Worm (Caenorhabditis elegans) whole organism, L1 larva: ENCODE measurements around the gene C45E5.1.

Experiments
- C04F5.9 ChIP-seq: sonication (generic microtip); optimal IDR thresholded peaks from 2 replicates; lab custom pipeline; 2016; ENCODE audit warnings: missing genetic modification characterization, missing compliant biosample characterization
- C16A3.4 ChIP-seq: fragments of 150-350 bp; optimal IDR thresholded peaks from 2 replicates; lab custom pipeline; 2014; ENCODE audit warnings: missing biosample characterization, missing genetic modification characterization
- F16B12.6 ChIP-seq: fragments of 150-350 bp; optimal IDR thresholded peaks from 2 replicates; lab custom pipeline; 2014; ENCODE audit warnings: missing biosample characterization, missing genetic modification characterization
- alr-1 ChIP-seq: fragments of 200-800 bp; sonication (Bioruptor generic); optimal IDR thresholded peaks from 2 replicates; lab custom pipeline; 2018; ENCODE audit warnings: borderline replicate concordance, mild to moderate bottlenecking, missing genetic modification characterization, missing compliant biosample characterization
- aly-2 ChIP-seq: fragments of 150-350 bp; optimal IDR thresholded peaks from 2 replicates; lab custom pipeline; 2014; ENCODE audit warnings: missing biosample characterization, missing genetic modification characterization
- ama-1 ChIP-seq: fragments of 150-350 bp; optimal IDR thresholded peaks from 2 replicates; lab custom pipeline; 2014
- blmp-1 ChIP-seq: fragments of 150-350 bp; optimal IDR thresholded peaks from 2 replicates; lab custom pipeline; 2014; ENCODE audit warnings: missing biosample characterization, missing genetic modification characterization
- ceh-63 ChIP-seq: fragments of 200-800 bp; sonication (Bioruptor generic); optimal IDR thresholded peaks from 2 replicates; lab custom pipeline; 2018; ENCODE audit warnings: mild to moderate bottlenecking, missing genetic modification characterization, missing compliant biosample characterization
- ceh-82 ChIP-seq, 3 experiments: fragments of 150-350 bp in 1 of 3; sonication (generic microtip) in 2 of 3; optimal IDR thresholded peaks; 2 replicates each; lab custom pipeline; 2014 to 2017; ENCODE audit warnings: missing biosample characterization in 3 of 3, missing genetic modification characterization in 3 of 3
- ces-1 ChIP-seq: fragments of 150-350 bp; optimal IDR thresholded peaks from 2 replicates; lab custom pipeline; 2014; ENCODE audit warnings: missing biosample characterization, missing genetic modification reagents, missing genetic modification characterization
- dpl-1 ChIP-seq, 3 experiments: fragments of 150-350 bp in 2 of 3; sonication (generic microtip) in 1 of 3; optimal IDR thresholded peaks; 2 replicates each; lab custom pipeline; 2014 to 2017; ENCODE audit warnings: missing biosample characterization in 3 of 3, missing genetic modification characterization in 3 of 3, missing genetic modification reagents in 3 of 3
- elt-2 ChIP-seq: sonication (generic microtip); optimal IDR thresholded peaks from 2 replicates; lab custom pipeline; 2016; ENCODE audit warnings: missing genetic modification characterization, mild to moderate bottlenecking, inconsistent platforms, missing compliant biosample characterization, missing genetic modification reagents
- elt-3 ChIP-seq, 6 experiments: fragments of 150-350 bp in 1 of 6; sonication (generic microtip); optimal IDR thresholded peaks; 2 replicates each; lab custom pipeline; 2017 to 2018; ENCODE audit warnings: missing biosample characterization in 6 of 6, missing genetic modification characterization in 6 of 6, inconsistent platforms in 1 of 6
- fkh-10 ChIP-seq: sonication (generic microtip); optimal IDR thresholded peaks from 2 replicates; lab custom pipeline; 2017; ENCODE audit warnings: missing biosample characterization, missing genetic modification reagents, missing genetic modification characterization
- fkh-4 ChIP-seq: sonication (generic microtip); optimal IDR thresholded peaks from 2 replicates; lab custom pipeline; 2016; ENCODE audit warnings: missing compliant biosample characterization, missing genetic modification characterization, borderline replicate concordance
- grh-1 ChIP-seq: fragments of 200-800 bp; sonication (Bioruptor generic); IDR thresholded peaks from 2 replicates; pipeline ENCODE4 v1.3.6; 2022; ENCODE audit warnings: missing genetic modification reagents, missing genetic modification characterization, missing compliant biosample characterization
- hlh-17 ChIP-seq: fragments of 200-800 bp; sonication (Bioruptor generic); optimal IDR thresholded peaks from 2 replicates; lab custom pipeline; 2018; ENCODE audit warnings: missing genetic modification characterization, mild to moderate bottlenecking, missing compliant biosample characterization, moderate library complexity, borderline replicate concordance
- hpl-2 ChIP-seq: fragments of 150-350 bp; optimal IDR thresholded peaks from 2 replicates; lab custom pipeline; 2014; ENCODE audit warnings: missing biosample characterization, missing genetic modification reagents, missing genetic modification characterization
- irx-1 ChIP-seq: sonication (generic microtip); optimal IDR thresholded peaks from 2 replicates; lab custom pipeline; 2016; ENCODE audit warnings: missing genetic modification characterization, missing compliant biosample characterization
- jun-1 ChIP-seq: fragments of 150-350 bp; optimal IDR thresholded peaks from 2 replicates; lab custom pipeline; 2014; ENCODE audit warnings: missing biosample characterization, missing genetic modification reagents, missing genetic modification characterization
- lin-14 ChIP-seq: fragments of 200-800 bp; sonication (Bioruptor generic); optimal IDR thresholded peaks from 2 replicates; lab custom pipeline; 2018; ENCODE audit warnings: mild to moderate bottlenecking, missing genetic modification characterization, moderate library complexity, missing compliant biosample characterization
- lin-15B ChIP-seq: fragments of 150-350 bp; sonication (generic microtip); optimal IDR thresholded peaks from 3 replicates; lab custom pipeline; 2014; ENCODE audit warnings: missing biosample characterization, missing genetic modification characterization
- lin-35 ChIP-seq, 2 experiments: fragments of 150-350 bp; optimal IDR thresholded peaks; 2 replicates each; lab custom pipeline; 2014; ENCODE audit warnings: missing biosample characterization in 2 of 2, missing genetic modification characterization in 2 of 2, missing genetic modification reagents in 2 of 2
- lin-39 ChIP-seq: fragments of 150-350 bp; optimal IDR thresholded peaks from 2 replicates; lab custom pipeline; 2014; ENCODE audit warnings: missing biosample characterization, missing genetic modification reagents, missing genetic modification characterization
- lir-3 ChIP-seq: sonication (generic microtip); optimal IDR thresholded peaks from 2 replicates; lab custom pipeline; 2016; ENCODE audit warnings: mild to moderate bottlenecking, missing genetic modification characterization, moderate library complexity, missing compliant biosample characterization; ENCODE audit not compliant: poor library complexity
- mdl-1 ChIP-seq, 2 experiments: fragments of 150-350 bp; optimal IDR thresholded peaks; 2 replicates each; lab custom pipeline; 2014 to 2017; ENCODE audit warnings: missing biosample characterization in 2 of 2, missing genetic modification characterization in 2 of 2, inconsistent platforms in 1 of 2
- mef-2 ChIP-seq: fragments of 150-350 bp; optimal IDR thresholded peaks from 2 replicates; lab custom pipeline; 2014; ENCODE audit warnings: missing biosample characterization, missing genetic modification characterization
- nhr-11 ChIP-seq: fragments of 150-350 bp; optimal IDR thresholded peaks from 2 replicates; lab custom pipeline; 2014; ENCODE audit warnings: missing biosample characterization, missing genetic modification characterization
- nhr-12 ChIP-seq: sonication (generic microtip); optimal IDR thresholded peaks from 2 replicates; lab custom pipeline; 2017; ENCODE audit warnings: missing biosample characterization, missing genetic modification characterization
- nhr-20 ChIP-seq: sonication (generic microtip); optimal IDR thresholded peaks from 2 replicates; lab custom pipeline; 2016; ENCODE audit warnings: mild to moderate bottlenecking, missing genetic modification characterization, missing compliant biosample characterization
- nhr-237 ChIP-seq: fragments of 150-350 bp; optimal IDR thresholded peaks from 2 replicates; lab custom pipeline; 2014; ENCODE audit warnings: missing biosample characterization, missing genetic modification characterization
- nhr-47 ChIP-seq: sonication (generic microtip); optimal IDR thresholded peaks from 2 replicates; lab custom pipeline; 2016; ENCODE audit warnings: mild to moderate bottlenecking, missing genetic modification characterization, moderate library complexity, missing compliant biosample characterization
- nhr-71 ChIP-seq: sonication (generic microtip); optimal IDR thresholded peaks from 2 replicates; lab custom pipeline; 2016; ENCODE audit warnings: mild to moderate bottlenecking, missing genetic modification characterization, moderate library complexity, missing compliant biosample characterization
- nhr-76 ChIP-seq: sonication (generic microtip); optimal IDR thresholded peaks from 2 replicates; lab custom pipeline; 2017; ENCODE audit warnings: missing biosample characterization, missing genetic modification characterization
- nhr-77 ChIP-seq: fragments of 150-350 bp; optimal IDR thresholded peaks from 2 replicates; lab custom pipeline; 2014; ENCODE audit warnings: missing biosample characterization, missing genetic modification characterization
- nhr-85 ChIP-seq: sonication (generic microtip); peaks from one replicate; lab custom pipeline; 2016; ENCODE audit warnings: missing genetic modification characterization, inconsistent platforms, missing compliant biosample characterization
- nhr-90 ChIP-seq: sonication (generic microtip); optimal IDR thresholded peaks from 2 replicates; lab custom pipeline; 2016; ENCODE audit warnings: mild to moderate bottlenecking, missing genetic modification characterization, missing compliant biosample characterization; ENCODE audit not compliant: poor library complexity
- pqm-1 ChIP-seq: sonication (generic microtip); optimal IDR thresholded peaks from 3 replicates; lab custom pipeline; 2017; ENCODE audit warnings: missing biosample characterization, missing genetic modification characterization
- rnt-1 ChIP-seq: sonication (generic microtip); optimal IDR thresholded peaks from 2 replicates; lab custom pipeline; 2016; ENCODE audit warnings: mild to moderate bottlenecking, missing genetic modification characterization, moderate library complexity, missing compliant biosample characterization
- snu-23 ChIP-seq: sonication (generic microtip); optimal IDR thresholded peaks from 2 replicates; lab custom pipeline; 2016; ENCODE audit warnings: missing genetic modification characterization, missing compliant biosample characterization
- sox-4 ChIP-seq: sonication (generic microtip); optimal IDR thresholded peaks from 2 replicates; lab custom pipeline; 2016; ENCODE audit warnings: missing genetic modification characterization, missing compliant biosample characterization
- sptf-1 ChIP-seq: fragments of 150-350 bp; optimal IDR thresholded peaks from 2 replicates; lab custom pipeline; 2014; ENCODE audit warnings: missing biosample characterization, missing genetic modification characterization
- swsn-7 ChIP-seq: sonication (generic microtip); optimal IDR thresholded peaks from 2 replicates; lab custom pipeline; 2016; ENCODE audit warnings: missing genetic modification characterization, missing compliant biosample characterization
- tbx-2 ChIP-seq: sonication (generic microtip); optimal IDR thresholded peaks from 2 replicates; lab custom pipeline; 2016; ENCODE audit warnings: missing genetic modification characterization, missing compliant biosample characterization
- tlp-1 ChIP-seq: fragments of 150-350 bp; optimal IDR thresholded peaks from 2 replicates; lab custom pipeline; 2014; ENCODE audit warnings: missing biosample characterization, missing genetic modification characterization
- unc-130 ChIP-seq: fragments of 150-350 bp; optimal IDR thresholded peaks from 2 replicates; lab custom pipeline; 2017; ENCODE audit warnings: missing biosample characterization, missing genetic modification characterization, inconsistent platforms
- unc-30 ChIP-seq: sonication (generic microtip); optimal IDR thresholded peaks from 2 replicates; lab custom pipeline; 2017; ENCODE audit warnings: missing biosample characterization, missing genetic modification characterization
- unc-62 ChIP-seq: fragments of 150-350 bp; optimal IDR thresholded peaks from 2 replicates; lab custom pipeline; 2014; ENCODE audit warnings: missing biosample characterization, missing genetic modification reagents, missing genetic modification characterization
- unc-86 ChIP-seq: sonication (generic microtip); optimal IDR thresholded peaks from 2 replicates; lab custom pipeline; 2016; ENCODE audit warnings: missing genetic modification characterization, missing compliant biosample characterization
- unc-98 ChIP-seq: fragments of 200-800 bp; sonication (Bioruptor generic); IDR thresholded peaks from 2 replicates; pipeline ENCODE4 v1.3.6; 2022; ENCODE audit warnings: missing genetic modification characterization, missing compliant biosample characterization
- vab-15 ChIP-seq: sonication (generic microtip); optimal IDR thresholded peaks from 2 replicates; lab custom pipeline; 2017; ENCODE audit warnings: missing genotype, mild to moderate bottlenecking, missing genetic modification characterization, missing compliant biosample characterization
- zag-1 ChIP-seq: fragments of 150-350 bp; optimal IDR thresholded peaks from 2 replicates; lab custom pipeline; 2014; ENCODE audit warnings: missing biosample characterization, missing genetic modification characterization
- ztf-11 ChIP-seq, 2 experiments: sonication (generic microtip); optimal IDR thresholded peaks; 2 replicates each; lab custom pipeline; 2016 to 2017; ENCODE audit warnings: missing genetic modification characterization in 2 of 2, missing biosample characterization in 1 of 2, missing compliant biosample characterization in 1 of 2
- ztf-4 ChIP-seq: fragments of 150-350 bp; optimal IDR thresholded peaks from 2 replicates; lab custom pipeline; 2014; ENCODE audit warnings: missing biosample characterization, missing genetic modification characterization

C45E5.1 gene

DNA sequence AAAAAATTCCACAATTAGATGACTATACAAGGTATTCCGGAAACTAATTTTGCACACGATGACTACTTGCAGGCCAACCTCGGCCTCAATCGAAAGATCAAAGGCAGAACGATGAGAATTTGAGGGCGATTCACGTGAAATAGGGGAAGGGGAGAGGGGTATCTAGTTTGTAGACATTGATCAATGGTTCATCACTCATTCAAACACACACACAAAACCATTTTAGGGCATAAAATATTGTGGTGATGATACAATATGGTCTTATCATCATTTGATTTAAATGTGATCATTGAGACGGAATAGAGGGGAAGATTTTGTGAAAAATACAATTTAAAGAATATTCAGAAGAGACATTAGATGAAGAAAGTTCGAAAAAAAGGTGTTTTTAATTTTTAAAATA lies 18.6 kb downstream of the C45E5.1 start (continued):
- TF ChIP-seq lin-35 (GFP tag; optimal IDR thresholded peaks at IDR 0.05; lab: Kevin White, UChicago) (peak in 1 of 2 experiments; percentile 56), nhr-85 (peak; percentile 77), blmp-1 (tag; lab: Kevin White, UChicago) (peak; percentile 27), ces-1 (GFP tag; lab: Kevin White, UChicago) (no peak), C04F5.9 (no peak), tlp-1 (tag; lab: Kevin White, UChicago) (no peak), nhr-237 (tag; lab: Kevin White, UChicago) (no peak), jun-1 (tag; lab: Kevin White, UChicago) (no peak), nhr-77 (tag; lab: Kevin White, UChicago) (no peak), ztf-11 (tag; optimal IDR thresholded peaks at IDR 0.05; lab: Kevin White, UChicago) (no peak), zag-1 (tag; lab: Kevin White, UChicago) (no peak), unc-98 (GFP tag; lab: Robert Waterston, UW) (no peak), irx-1 (tag; lab: Kevin White, UChicago) (no peak), C16A3.4 (tag; lab: Kevin White, UChicago) (no peak), fkh-10 (GFP tag; lab: Kevin White, UChicago) (no peak), nhr-20 (peak; percentile 82), aly-2 (no peak), vab-15 (tag; lab: Kevin White, UChicago) (no peak), nhr-11 (tag; lab: Kevin White, UChicago) (no peak), ama-1 (lab: Kevin White, UChicago) (no peak), dpl-1 (GFP tag; optimal IDR thresholded peaks at IDR 0.05; lab: Kevin White, UChicago) (no peak), nhr-90 (tag; lab: Kevin White, UChicago) (peak; percentile 36), nhr-76 (tag; lab: Kevin White, UChicago) (no peak), pqm-1 (no peak), mdl-1 (tag; optimal IDR thresholded peaks at IDR 0.05; lab: Kevin White, UChicago) (peak in 1 of 2 experiments; percentile 10), fkh-4 (no peak), swsn-7 (tag; lab: Kevin White, UChicago) (no peak), lin-14 (GFP tag; lab: Kevin White, UChicago) (peak; percentile 41), unc-130 (tag; lab: Kevin White, UChicago) (no peak), F16B12.6 (no peak), nhr-71 (peak; percentile 55), hpl-2 (GFP tag; lab: Kevin White, UChicago) (no peak), tbx-2 (no peak), ceh-63 (GFP tag; lab: Kevin White, UChicago) (no peak), elt-2 (peak; percentile 43), hlh-17 (GFP tag; lab: Kevin White, UChicago) (no peak), elt-3 (tag; optimal IDR thresholded peaks at IDR 0.05; lab: Kevin White, UChicago) (peak in 5 of 6 experiments; percentile 4 to 60 (median 27)), mef-2 (tag; lab: Kevin White, UChicago) (no peak), lin-39 (tag; lab: Kevin White, UChicago) (no peak), snu-23 (GFP tag; lab: Kevin White, UChicago) (peak; percentile 45), sox-4 (tag; lab: Kevin White, UChicago) (no peak), lir-3 (tag; lab: Kevin White, UChicago) (no peak), nhr-12 (tag; lab: Kevin White, UChicago) (no peak), ztf-4 (tag; lab: Kevin White, UChicago) (no peak), nhr-47 (peak; percentile 4), sptf-1 (tag; lab: Kevin White, UChicago) (no peak), ceh-82 (tag; optimal IDR thresholded peaks at IDR 0.05; lab: Kevin White, UChicago) (no peak), alr-1 (tag; lab: Kevin White, UChicago) (no peak), unc-86 (tag; lab: Kevin White, UChicago) (no peak), lin-15B (tag; lab: Kevin White, UChicago) (no peak), unc-62 (GFP tag; lab: Kevin White, UChicago) (no peak), unc-30 (no peak), grh-1 (peak; percentile 32; the same call in 1 of the 2 replicates), rnt-1 (tag; lab: Kevin White, UChicago) (no peak)
